Worm (Caenorhabditis elegans) whole organism, L3 larva: ENCODE measurements around the gene T26C5.4.

ENCODE experiments used
- ama-1 ChIP-seq: fragments of 150-350 bp; optimal IDR thresholded peaks from 2 replicates; lab custom pipeline; 2018
- ceh-28 ChIP-seq: fragments of 150-350 bp; optimal IDR thresholded peaks from 2 replicates; lab custom pipeline; 2014; ENCODE audit warnings: missing biosample characterization, missing genetic modification reagents, missing genetic modification characterization
- ceh-82 ChIP-seq: fragments of 150-350 bp; optimal IDR thresholded peaks from 2 replicates; lab custom pipeline; 2014; ENCODE audit warnings: missing biosample characterization, missing genetic modification characterization
- jun-1 ChIP-seq: fragments of 150-350 bp; optimal IDR thresholded peaks from 2 replicates; lab custom pipeline; 2014; ENCODE audit warnings: missing biosample characterization, missing genetic modification reagents, missing genetic modification characterization
- nfya-1 ChIP-seq: sonication (generic microtip); optimal IDR thresholded peaks from 2 replicates; lab custom pipeline; 2017; ENCODE audit warnings: missing genetic modification characterization, mild to moderate bottlenecking, missing compliant biosample characterization, antibody characterized with exemption, moderate library complexity; ENCODE audit not compliant: insufficient read depth
- nhr-11 ChIP-seq: fragments of 150-350 bp; optimal IDR thresholded peaks from 2 replicates; lab custom pipeline; 2014; ENCODE audit warnings: missing biosample characterization, missing genetic modification characterization
- nhr-28 ChIP-seq: fragments of 150-350 bp; optimal IDR thresholded peaks from 2 replicates; lab custom pipeline; 2014; ENCODE audit warnings: missing biosample characterization, missing genetic modification characterization
- nhr-43 ChIP-seq: sonication (generic microtip); optimal IDR thresholded peaks from 2 replicates; lab custom pipeline; 2016; ENCODE audit warnings: mild to moderate bottlenecking, missing genetic modification characterization, missing compliant biosample characterization; ENCODE audit not compliant: poor library complexity, severe bottlenecking
- nhr-76 ChIP-seq: fragments of 150-350 bp; sonication (generic microtip); optimal IDR thresholded peaks from 5 replicates; lab custom pipeline; 2014; ENCODE audit warnings: missing biosample characterization, missing genetic modification characterization
- pha-4 ChIP-seq: fragments of 150-350 bp; optimal IDR thresholded peaks from 2 replicates; lab custom pipeline; 2014; ENCODE audit warnings: missing biosample characterization, missing genetic modification reagents, missing genetic modification characterization
- pqm-1 ChIP-seq: fragments of 150-350 bp; optimal IDR thresholded peaks from 2 replicates; lab custom pipeline; 2017; ENCODE audit warnings: missing biosample characterization, missing genetic modification characterization, inconsistent platforms
- skn-1 ChIP-seq: fragments of 150-350 bp; optimal IDR thresholded peaks from 2 replicates; lab custom pipeline; 2014; ENCODE audit warnings: missing biosample characterization, missing genetic modification characterization
- tbx-2 ChIP-seq: sonication (generic microtip); optimal IDR thresholded peaks from 2 replicates; lab custom pipeline; 2016; ENCODE audit warnings: mild to moderate bottlenecking, missing genetic modification characterization, missing compliant biosample characterization

- TF ChIP-seq ceh-82 (tag; lab: Kevin White, UChicago) = no peak
- no peak for TF ChIP-seq nhr-43
- no peak for TF ChIP-seq ama-1 (lab: Kevin White, UChicago)
- TF ChIP-seq pqm-1 (tag; lab: Kevin White, UChicago) = peak; percentile 7
- TF ChIP-seq pha-4 (tag; lab: Kevin White, UChicago) = no peak
- no peak for TF ChIP-seq skn-1
- TF ChIP-seq nfya-1 = no peak
- TF ChIP-seq nhr-76 (tag; lab: Kevin White, UChicago) = no peak
- TF ChIP-seq ceh-28 (tag; lab: Kevin White, UChicago) = no peak
- TF ChIP-seq jun-1 = no peak
- TF ChIP-seq nhr-11 = no peak
- TF ChIP-seq tbx-2 = no peak
- no peak for TF ChIP-seq nhr-28 (tag; lab: Kevin White, UChicago)
Observed at ce11 chrII:9280048-9280772, 29.9 kb upstream of the T26C5.4 start, which contains the start of gene gldi-3.
